Worm (Caenorhabditis elegans) whole organism, mixed stage, embryonic: Measurements from ENCODE around the gene srm-2.

Experiments
- cnd-1 ChIP-seq: fragments of 200-800 bp; sonication (Bioruptor generic); optimal IDR thresholded peaks from 2 replicates; lab custom pipeline; 2018; ENCODE audit warnings: mild to moderate bottlenecking, missing genetic modification characterization, missing compliant biosample characterization
- elt-1 ChIP-seq: sonication (generic microtip); optimal IDR thresholded peaks from 2 replicates; lab custom pipeline; 2017; ENCODE audit warnings: missing genetic modification characterization, mild to moderate bottlenecking, missing compliant biosample characterization, antibody characterized with exemption, moderate library complexity, borderline replicate concordance; ENCODE audit not compliant: insufficient read depth
- flh-1 ChIP-seq: fragments of 200-800 bp; sonication (Bioruptor generic); optimal IDR thresholded peaks from 2 replicates; lab custom pipeline; 2018; ENCODE audit warnings: mild to moderate bottlenecking, missing genetic modification characterization, moderate library complexity, missing compliant biosample characterization
- lin-13 ChIP-seq: fragments of 150-350 bp; optimal IDR thresholded peaks from 2 replicates; lab custom pipeline; 2014; ENCODE audit warnings: missing biosample characterization, missing genetic modification characterization
- nhr-12 ChIP-seq: fragments of 150-350 bp; optimal IDR thresholded peaks from 2 replicates; lab custom pipeline; 2014; ENCODE audit warnings: missing biosample characterization, missing genetic modification characterization
- nhr-2 ChIP-seq: fragments of 150-350 bp; optimal IDR thresholded peaks from 2 replicates; lab custom pipeline; 2014; ENCODE audit warnings: missing biosample characterization, missing genetic modification characterization
- pha-4 ChIP-seq: fragments of 150-350 bp; optimal IDR thresholded peaks from 2 replicates; lab custom pipeline; 2018; ENCODE audit warnings: missing biosample characterization, missing genetic modification reagents, missing genetic modification characterization
- snpc-4 ChIP-seq: fragments of 150-350 bp; optimal IDR thresholded peaks from 2 replicates; lab custom pipeline; 2014; ENCODE audit warnings: missing biosample characterization, missing genetic modification characterization
- sptf-1 ChIP-seq: sonication (generic microtip); optimal IDR thresholded peaks from 2 replicates; lab custom pipeline; 2017; ENCODE audit warnings: mild to moderate bottlenecking, missing genetic modification characterization, moderate library complexity, missing compliant biosample characterization
- unc-39 ChIP-seq: fragments of 150-350 bp; optimal IDR thresholded peaks from 2 replicates; lab custom pipeline; 2014; ENCODE audit warnings: missing biosample characterization, missing genetic modification characterization

DNA sequence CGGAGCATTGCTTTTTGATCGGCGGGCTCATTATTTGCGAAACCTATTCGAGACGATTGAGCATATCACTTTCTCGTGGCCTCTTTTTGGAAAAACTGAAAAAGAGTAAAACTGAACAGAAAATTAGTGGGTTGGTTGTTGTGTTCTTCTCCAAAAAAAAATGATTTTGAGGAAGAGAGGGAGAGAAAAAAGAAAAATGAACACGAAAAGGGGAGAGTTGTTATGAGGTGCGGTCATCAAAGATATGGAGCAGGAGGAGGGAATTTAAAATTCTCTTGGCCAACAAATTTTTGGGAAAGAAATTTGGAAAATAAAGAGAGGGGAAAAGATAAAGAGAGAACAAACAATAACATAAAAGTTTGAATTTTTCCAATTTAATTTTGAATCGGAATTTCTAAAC is 36.9 kb downstream of the srm-2 start, which contains the start of gene hot-9:
- TF ChIP-seq snpc-4 (tag; lab: Kevin White, UChicago) (no peak), nhr-12 (tag; lab: Kevin White, UChicago) (no peak), elt-1 (no peak), lin-13 (tag; lab: Kevin White, UChicago) (no peak), cnd-1 (tag; lab: Kevin White, UChicago) (no peak), unc-39 (tag; lab: Kevin White, UChicago) (no peak), sptf-1 (no peak), pha-4 (tag; lab: Kevin White, UChicago) (no peak), flh-1 (GFP tag; lab: Kevin White, UChicago) (no peak), nhr-2 (no peak)
